Worm (Caenorhabditis elegans) whole organism, L2 larva: Measurements from ENCODE around the gene R05G6.9.

ENCODE experiments used
- F13H6.1 ChIP-seq: sonication (generic microtip); optimal IDR thresholded peaks from 2 replicates; lab custom pipeline; 2016; ENCODE audit warnings: missing genetic modification characterization, missing compliant biosample characterization
- blmp-1 ChIP-seq: sonication (generic microtip); optimal IDR thresholded peaks from 2 replicates; lab custom pipeline; 2017; ENCODE audit warnings: missing genetic modification characterization, mild to moderate bottlenecking, missing compliant biosample characterization, antibody characterized with exemption, moderate library complexity; ENCODE audit not compliant: insufficient read depth
- ceh-16 ChIP-seq: fragments of 150-350 bp; optimal IDR thresholded peaks from 2 replicates; lab custom pipeline; 2014; ENCODE audit warnings: missing biosample characterization, missing genetic modification characterization
- dmd-4 ChIP-seq: sonication (generic microtip); optimal IDR thresholded peaks from 2 replicates; lab custom pipeline; 2017; ENCODE audit warnings: missing biosample characterization, missing genetic modification characterization
- egl-27 ChIP-seq: sonication (generic microtip); optimal IDR thresholded peaks from 3 replicates; lab custom pipeline; 2017; ENCODE audit warnings: missing biosample characterization, missing genetic modification reagents, missing genetic modification characterization
- fos-1 ChIP-seq: fragments of 150-350 bp; optimal IDR thresholded peaks from 2 replicates; lab custom pipeline; 2014; ENCODE audit warnings: missing biosample characterization, missing genetic modification characterization
- lin-11 ChIP-seq: fragments of 150-350 bp; sonication (generic microtip); optimal IDR thresholded peaks from 2 replicates; lab custom pipeline; 2014; ENCODE audit warnings: missing biosample characterization, missing genetic modification characterization, inconsistent platforms, mixed read lengths
- nhr-12 ChIP-seq: fragments of 150-350 bp; optimal IDR thresholded peaks from 2 replicates; lab custom pipeline; 2014; ENCODE audit warnings: missing biosample characterization, missing genetic modification characterization
- nhr-129 ChIP-seq: fragments of 150-350 bp; optimal IDR thresholded peaks from 2 replicates; lab custom pipeline; 2014; ENCODE audit warnings: missing biosample characterization, missing genetic modification characterization
- nhr-77 ChIP-seq: fragments of 150-350 bp; optimal IDR thresholded peaks from 2 replicates; lab custom pipeline; 2014; ENCODE audit warnings: missing biosample characterization, missing genetic modification characterization
- unc-39 ChIP-seq: fragments of 150-350 bp; optimal IDR thresholded peaks from 2 replicates; lab custom pipeline; 2014; ENCODE audit warnings: missing biosample characterization, missing genetic modification characterization
- ztf-11 ChIP-seq: sonication (generic microtip); optimal IDR thresholded peaks from 2 replicates; lab custom pipeline; 2017; ENCODE audit warnings: missing biosample characterization, missing genetic modification characterization

ce11 chrIV:7510829-7511228 is 5.2 kb downstream of the R05G6.9 start:
- no peak for TF ChIP-seq ceh-16 (tag; lab: Kevin White, UChicago)
- TF ChIP-seq nhr-129 = no peak
- no peak for TF ChIP-seq dmd-4 (tag; lab: Kevin White, UChicago)
- TF ChIP-seq nhr-12 (tag; lab: Kevin White, UChicago) = no peak
- no peak for TF ChIP-seq lin-11
- TF ChIP-seq ztf-11 (tag; lab: Kevin White, UChicago) = no peak
- no peak for TF ChIP-seq unc-39 (tag; lab: Kevin White, UChicago)
- TF ChIP-seq F13H6.1 (tag; lab: Kevin White, UChicago) = no peak
- TF ChIP-seq egl-27 (tag; lab: Kevin White, UChicago) = no peak
- TF ChIP-seq blmp-1 (tag; lab: Kevin White, UChicago) = no peak
- no peak for TF ChIP-seq nhr-77 (tag; lab: Kevin White, UChicago)
- TF ChIP-seq fos-1 = no peak
